Worm (Caenorhabditis elegans): ENCODE measurements around the gene ain-1.

DNA sequence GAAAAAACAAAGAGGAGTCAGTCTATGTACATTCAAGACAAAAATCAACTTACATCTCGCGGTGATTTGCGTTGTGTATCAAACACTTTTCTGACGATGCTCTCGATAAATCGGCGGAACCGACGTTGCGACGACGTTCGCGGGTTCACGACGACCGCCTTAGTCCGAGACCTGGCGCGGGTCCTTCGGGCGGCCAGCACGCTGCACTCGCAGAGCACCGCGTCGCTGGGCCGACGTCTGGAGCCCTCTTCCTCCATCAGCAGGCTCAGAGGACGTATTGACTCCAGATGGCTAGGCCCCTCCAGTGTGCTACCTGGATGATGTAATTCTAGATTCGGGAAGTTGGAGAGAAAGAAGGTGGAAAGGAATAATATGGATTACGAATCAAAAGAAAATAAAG is 30.0 kb downstream of the ain-1 start:
- TF ChIP-seq lsy-2 (tag; optimal IDR thresholded peaks at IDR 0.05) (no peak), ama-1 (optimal IDR thresholded peaks at IDR 0.05) (no peak), C34B4.2 (tag; optimal IDR thresholded peaks at IDR 0.05) (no peak), nhr-11 (tag; optimal IDR thresholded peaks at IDR 0.05) (no peak), lin-39 (tag; optimal IDR thresholded peaks at IDR 0.05) (no peak), jun-1 (tag; optimal IDR thresholded peaks at IDR 0.05) (no peak), xbp-1 (tag; optimal IDR thresholded peaks at IDR 0.05) (no peak), skn-1 (tag; optimal IDR thresholded peaks at IDR 0.05) (no peak)

Data from whole organism, L1 larva.